Worm (Caenorhabditis elegans) whole organism, L2 larva: ENCODE data around the gene rgef-1.

Experiments
- C34F6.9 ChIP-seq: fragments of 150-350 bp; optimal IDR thresholded peaks from 2 replicates; lab custom pipeline; 2014; ENCODE audit warnings: missing biosample characterization, missing genetic modification characterization
- F13H6.1 ChIP-seq: sonication (generic microtip); optimal IDR thresholded peaks from 2 replicates; lab custom pipeline; 2016; ENCODE audit warnings: missing genetic modification characterization, missing compliant biosample characterization
- R02D3.7 ChIP-seq: fragments of 150-350 bp; optimal IDR thresholded peaks from 2 replicates; lab custom pipeline; 2014; ENCODE audit warnings: missing biosample characterization, missing genetic modification characterization
- Y55F3AM.14 ChIP-seq: fragments of 200-800 bp; sonication (Bioruptor generic); optimal IDR thresholded peaks from 2 replicates; lab custom pipeline; 2018; ENCODE audit warnings: mild to moderate bottlenecking, missing genetic modification characterization, missing compliant biosample characterization
- ZK546.5 ChIP-seq: sonication (generic microtip); optimal IDR thresholded peaks from 2 replicates; lab custom pipeline; 2017; ENCODE audit warnings: missing biosample characterization, missing genetic modification characterization
- alr-1 ChIP-seq: fragments of 150-350 bp; optimal IDR thresholded peaks from 2 replicates; lab custom pipeline; 2014; ENCODE audit warnings: missing biosample characterization, missing genetic modification characterization
- aly-2 ChIP-seq: fragments of 150-350 bp; optimal IDR thresholded peaks from 2 replicates; lab custom pipeline; 2014; ENCODE audit warnings: missing biosample characterization, missing genetic modification characterization
- ama-1 ChIP-seq: fragments of 150-350 bp; optimal IDR thresholded peaks from 2 replicates; lab custom pipeline; 2018; ENCODE audit warnings: inconsistent platforms
- blmp-1 ChIP-seq: sonication (generic microtip); optimal IDR thresholded peaks from 2 replicates; lab custom pipeline; 2017; ENCODE audit warnings: missing genetic modification characterization, mild to moderate bottlenecking, missing compliant biosample characterization, antibody characterized with exemption, moderate library complexity; ENCODE audit not compliant: insufficient read depth
- ceh-16 ChIP-seq: fragments of 150-350 bp; optimal IDR thresholded peaks from 2 replicates; lab custom pipeline; 2014; ENCODE audit warnings: missing biosample characterization, missing genetic modification characterization
- ceh-82 ChIP-seq: fragments of 150-350 bp; optimal IDR thresholded peaks from 2 replicates; lab custom pipeline; 2014; ENCODE audit warnings: missing biosample characterization, missing genetic modification characterization
- crh-2 ChIP-seq: sonication (generic microtip); optimal IDR thresholded peaks from 2 replicates; lab custom pipeline; 2017; ENCODE audit warnings: missing biosample characterization, missing genetic modification characterization
- dmd-4 ChIP-seq: sonication (generic microtip); optimal IDR thresholded peaks from 2 replicates; lab custom pipeline; 2017; ENCODE audit warnings: missing biosample characterization, missing genetic modification characterization
- egl-27 ChIP-seq: sonication (generic microtip); optimal IDR thresholded peaks from 3 replicates; lab custom pipeline; 2017; ENCODE audit warnings: missing biosample characterization, missing genetic modification reagents, missing genetic modification characterization
- elt-1 ChIP-seq: fragments of 150-350 bp; optimal IDR thresholded peaks from 2 replicates; lab custom pipeline; 2014; ENCODE audit warnings: missing biosample characterization, missing genetic modification characterization
- elt-3 ChIP-seq: sonication (generic microtip); optimal IDR thresholded peaks from 2 replicates; lab custom pipeline; 2017; ENCODE audit warnings: missing biosample characterization, missing genetic modification characterization
- fos-1 ChIP-seq: fragments of 150-350 bp; optimal IDR thresholded peaks from 2 replicates; lab custom pipeline; 2014; ENCODE audit warnings: missing biosample characterization, missing genetic modification characterization
- gmeb-1 ChIP-seq: fragments of 150-350 bp; optimal IDR thresholded peaks from 2 replicates; lab custom pipeline; 2014; ENCODE audit warnings: missing biosample characterization, missing genetic modification characterization
- lin-11 ChIP-seq: fragments of 150-350 bp; sonication (generic microtip); optimal IDR thresholded peaks from 2 replicates; lab custom pipeline; 2014; ENCODE audit warnings: missing biosample characterization, missing genetic modification characterization, inconsistent platforms, mixed read lengths
- lin-13 ChIP-seq: fragments of 150-350 bp; optimal IDR thresholded peaks from 2 replicates; lab custom pipeline; 2014; ENCODE audit warnings: missing biosample characterization, missing genetic modification reagents, missing genetic modification characterization
- lin-39 ChIP-seq: fragments of 150-350 bp; optimal IDR thresholded peaks from 2 replicates; lab custom pipeline; 2014; ENCODE audit warnings: missing biosample characterization, missing genetic modification reagents, missing genetic modification characterization
- lsy-2 ChIP-seq, 2 experiments: fragments of 150-350 bp in 1 of 2; sonication (generic microtip) in 1 of 2; optimal IDR thresholded peaks; 2 replicates each; lab custom pipeline; 2014 to 2017; ENCODE audit warnings: missing biosample characterization in 2 of 2, missing genetic modification characterization in 2 of 2
- mab-5 ChIP-seq: fragments of 150-350 bp; optimal IDR thresholded peaks from 2 replicates; lab custom pipeline; 2014; ENCODE audit warnings: missing biosample characterization, missing genetic modification characterization
- mbf-1 ChIP-seq: sonication (generic microtip); optimal IDR thresholded peaks from 2 replicates; lab custom pipeline; 2017; ENCODE audit warnings: missing biosample characterization, missing genetic modification characterization
- mdl-1 ChIP-seq, 2 experiments: fragments of 150-350 bp in 1 of 2; sonication (generic microtip) in 1 of 2; optimal IDR thresholded peaks; 2 replicates each; lab custom pipeline; 2017; ENCODE audit warnings: missing biosample characterization in 2 of 2, missing genetic modification characterization in 2 of 2
- nhr-10 ChIP-seq: sonication (generic microtip); optimal IDR thresholded peaks from 2 replicates; lab custom pipeline; 2017; ENCODE audit warnings: missing biosample characterization, missing genetic modification characterization
- nhr-11 ChIP-seq: fragments of 150-350 bp; optimal IDR thresholded peaks from 2 replicates; lab custom pipeline; 2014; ENCODE audit warnings: missing biosample characterization, missing genetic modification characterization
- nhr-12 ChIP-seq: fragments of 150-350 bp; optimal IDR thresholded peaks from 2 replicates; lab custom pipeline; 2014; ENCODE audit warnings: missing biosample characterization, missing genetic modification characterization
- nhr-129 ChIP-seq: fragments of 150-350 bp; optimal IDR thresholded peaks from 2 replicates; lab custom pipeline; 2014; ENCODE audit warnings: missing biosample characterization, missing genetic modification characterization
- nhr-21 ChIP-seq: fragments of 150-350 bp; optimal IDR thresholded peaks from 2 replicates; lab custom pipeline; 2014; ENCODE audit warnings: missing biosample characterization, missing genetic modification characterization
- nhr-23 ChIP-seq: fragments of 150-350 bp; optimal IDR thresholded peaks from 2 replicates; lab custom pipeline; 2014; ENCODE audit warnings: missing biosample characterization, missing genetic modification reagents, missing genetic modification characterization
- nhr-237 ChIP-seq: fragments of 150-350 bp; optimal IDR thresholded peaks from 2 replicates; lab custom pipeline; 2014; ENCODE audit warnings: missing biosample characterization, missing genetic modification characterization
- nhr-25 ChIP-seq: fragments of 150-350 bp; sonication (generic microtip); optimal IDR thresholded peaks from 3 replicates; lab custom pipeline; 2014; ENCODE audit warnings: missing biosample characterization, missing genetic modification characterization
- nhr-6 ChIP-seq: fragments of 150-350 bp; optimal IDR thresholded peaks from 2 replicates; lab custom pipeline; 2014; ENCODE audit warnings: missing biosample characterization, missing genetic modification characterization
- nhr-77 ChIP-seq: fragments of 150-350 bp; optimal IDR thresholded peaks from 2 replicates; lab custom pipeline; 2014; ENCODE audit warnings: missing biosample characterization, missing genetic modification characterization
- peb-1 ChIP-seq: fragments of 150-350 bp; optimal IDR thresholded peaks from 2 replicates; lab custom pipeline; 2014; ENCODE audit warnings: missing biosample characterization, missing genetic modification characterization
- sem-4 ChIP-seq: fragments of 150-350 bp; optimal IDR thresholded peaks from 2 replicates; lab custom pipeline; 2014; ENCODE audit warnings: missing biosample characterization, missing genetic modification reagents, missing genetic modification characterization
- skn-1 ChIP-seq: sonication (generic microtip); optimal IDR thresholded peaks from 2 replicates; lab custom pipeline; 2017; ENCODE audit warnings: missing biosample characterization, missing genetic modification characterization
- sma-3 ChIP-seq: sonication (generic microtip); optimal IDR thresholded peaks from 2 replicates; lab custom pipeline; 2016; ENCODE audit warnings: missing genetic modification reagents, missing genetic modification characterization, missing compliant biosample characterization
- sma-9 ChIP-seq, 2 experiments: fragments of 150-350 bp in 1 of 2; sonication (generic microtip) in 1 of 2; optimal IDR thresholded peaks; 2 replicates each; lab custom pipeline; 2014 to 2016; ENCODE audit warnings: missing genetic modification characterization in 2 of 2, mild to moderate bottlenecking in 1 of 2, missing biosample characterization in 1 of 2, missing compliant biosample characterization in 1 of 2, missing genetic modification reagents in 1 of 2, moderate library complexity in 1 of 2
- snpc-4 ChIP-seq: fragments of 150-350 bp; optimal IDR thresholded peaks from 2 replicates; lab custom pipeline; 2014; ENCODE audit warnings: missing biosample characterization, missing genetic modification characterization
- unc-39 ChIP-seq: fragments of 150-350 bp; optimal IDR thresholded peaks from 2 replicates; lab custom pipeline; 2014; ENCODE audit warnings: missing biosample characterization, missing genetic modification characterization
- unc-55 ChIP-seq: fragments of 150-350 bp; sonication (generic microtip); optimal IDR thresholded peaks from 3 replicates; lab custom pipeline; 2014; ENCODE audit warnings: missing biosample characterization, missing genetic modification reagents, missing genetic modification characterization
- unc-62 ChIP-seq: fragments of 150-350 bp; optimal IDR thresholded peaks from 2 replicates; lab custom pipeline; 2014; ENCODE audit warnings: missing biosample characterization, missing genetic modification reagents, missing genetic modification characterization
- zag-1 ChIP-seq: fragments of 150-350 bp; optimal IDR thresholded peaks from 2 replicates; lab custom pipeline; 2014; ENCODE audit warnings: missing biosample characterization, missing genetic modification characterization
- ztf-1 ChIP-seq: fragments of 200-800 bp; sonication (Bioruptor generic); conservative IDR thresholded peaks from 2 replicates; pipeline ENCODE4 v1.3.6; 2022; ENCODE audit warnings: missing genetic modification characterization, missing compliant biosample characterization
- ztf-11 ChIP-seq: sonication (generic microtip); optimal IDR thresholded peaks from 2 replicates; lab custom pipeline; 2017; ENCODE audit warnings: missing biosample characterization, missing genetic modification characterization
- ztf-4 ChIP-seq: fragments of 150-350 bp; optimal IDR thresholded peaks from 2 replicates; lab custom pipeline; 2014; ENCODE audit warnings: missing biosample characterization, missing genetic modification characterization

The rgef-1 gene

ce11 chrV:9584263-9584662 is 22.8 kb upstream of the rgef-1 start:
- TF ChIP-seq fos-1 (tag; lab: Kevin White, UChicago) = no peak
- TF ChIP-seq ceh-82 (tag; lab: Kevin White, UChicago) = no peak
- peak; percentile 67 for TF ChIP-seq crh-2 (tag; lab: Kevin White, UChicago)

ce11 chrV:9583323-9583644 is 21.8 kb upstream of the rgef-1 start, which contains the start of gene K09G1.1:
TSS of gene K09G1.1 (plus strand) at chrV:9583545.
- TF ChIP-seq mab-5 (tag; lab: Kevin White, UChicago) = no peak
- TF ChIP-seq nhr-6 = no peak
- no peak for TF ChIP-seq nhr-21 (tag; lab: Kevin White, UChicago)
- no peak for TF ChIP-seq Y55F3AM.14 (GFP tag; lab: Kevin White, UChicago)
- TF ChIP-seq fos-1 (tag; lab: Kevin White, UChicago) = no peak
- no peak for TF ChIP-seq lsy-2 (tag; optimal IDR thresholded peaks at IDR 0.05; lab: Kevin White, UChicago)
- TF ChIP-seq sma-9 (GFP tag; optimal IDR thresholded peaks at IDR 0.05; lab: Kevin White, UChicago) = no peak
- no peak for TF ChIP-seq sma-9 (tag; optimal IDR thresholded peaks at IDR 0.05; lab: Kevin White, UChicago)

ce11 chrV:9582594-9583322 is 21.3 kb upstream of the rgef-1 start, which contains the start of gene rtfo-1:
TSS of gene rtfo-1 (minus strand) at chrV:9582644.
- peak; percentile 7 for TF ChIP-seq ztf-4 (tag; lab: Kevin White, UChicago)
- no peak for TF ChIP-seq nhr-12 (tag; lab: Kevin White, UChicago)
- TF ChIP-seq ztf-1 (GFP tag; lab: Robert Waterston, UW) = no peak
- TF ChIP-seq gmeb-1 (tag; lab: Kevin White, UChicago) = peak; percentile 60
- no peak for TF ChIP-seq Y55F3AM.14 (GFP tag; lab: Kevin White, UChicago)
- no peak for TF ChIP-seq crh-2 (tag; lab: Kevin White, UChicago)
- TF ChIP-seq nhr-21 (tag; lab: Kevin White, UChicago) = no peak
- TF ChIP-seq lsy-2 (tag; optimal IDR thresholded peaks at IDR 0.05; lab: Kevin White, UChicago) = no peak
- TF ChIP-seq mab-5 (tag; lab: Kevin White, UChicago) = peak; percentile 16
- no peak for TF ChIP-seq elt-1 (tag; lab: Kevin White, UChicago)
- TF ChIP-seq sma-9 (GFP tag; optimal IDR thresholded peaks at IDR 0.05; lab: Kevin White, UChicago) = peak; percentile 30
- no peak for TF ChIP-seq sma-9 (tag; optimal IDR thresholded peaks at IDR 0.05; lab: Kevin White, UChicago)
- TF ChIP-seq peb-1 = no peak
- peak; percentile 41 for TF ChIP-seq sma-3 (GFP tag; lab: Kevin White, UChicago)
- TF ChIP-seq nhr-129 (tag; lab: Kevin White, UChicago) = peak; percentile 50
- peak; percentile 53 for TF ChIP-seq F13H6.1 (tag; lab: Kevin White, UChicago)
- TF ChIP-seq mdl-1 (tag; optimal IDR thresholded peaks at IDR 0.05; lab: Kevin White, UChicago) = no peak
- TF ChIP-seq elt-3 = no peak
- TF ChIP-seq skn-1 (tag; lab: Kevin White, UChicago) = no peak
- no peak for TF ChIP-seq ceh-82 (tag; lab: Kevin White, UChicago)
- TF ChIP-seq aly-2 (tag; lab: Kevin White, UChicago) = no peak
- TF ChIP-seq nhr-11 (tag; lab: Kevin White, UChicago) = no peak
- no peak for TF ChIP-seq ZK546.5 (tag; lab: Kevin White, UChicago)
- no peak for TF ChIP-seq nhr-77 (tag; lab: Kevin White, UChicago)
- no peak for TF ChIP-seq ztf-11 (tag; lab: Kevin White, UChicago)
- no peak for TF ChIP-seq snpc-4 (tag; lab: Kevin White, UChicago)
- peak; percentile 9 for TF ChIP-seq fos-1 (tag; lab: Kevin White, UChicago)
- TF ChIP-seq lin-39 (tag; lab: Kevin White, UChicago) = no peak
- TF ChIP-seq dmd-4 = no peak
- TF ChIP-seq unc-55 (GFP tag; lab: Kevin White, UChicago) = no peak
- no peak for TF ChIP-seq blmp-1 (tag; lab: Kevin White, UChicago)
- TF ChIP-seq C34F6.9 (tag; lab: Kevin White, UChicago) = peak; percentile 45
- no peak for TF ChIP-seq ama-1 (lab: Kevin White, UChicago)
- peak; percentile 40 for TF ChIP-seq lin-13 (GFP tag; lab: Kevin White, UChicago)
- TF ChIP-seq nhr-237 (tag; lab: Kevin White, UChicago) = no peak
- no peak for TF ChIP-seq sem-4 (tag; lab: Kevin White, UChicago)
- TF ChIP-seq zag-1 = no peak
- no peak for TF ChIP-seq mbf-1
- no peak for TF ChIP-seq unc-39
- TF ChIP-seq nhr-6 = no peak
- no peak for TF ChIP-seq unc-62
- TF ChIP-seq R02D3.7 (tag; lab: Kevin White, UChicago) = no peak
- TF ChIP-seq lin-11 (tag; lab: Kevin White, UChicago) = peak; percentile 64
- TF ChIP-seq nhr-25 (tag; lab: Kevin White, UChicago) = no peak
- no peak for TF ChIP-seq nhr-10 (tag; lab: Kevin White, UChicago)
- TF ChIP-seq ceh-16 (tag; lab: Kevin White, UChicago) = no peak
- no peak for TF ChIP-seq alr-1 (tag; lab: Kevin White, UChicago)
- TF ChIP-seq nhr-23 (tag; lab: Kevin White, UChicago) = no peak
- no peak for TF ChIP-seq egl-27 (tag; lab: Kevin White, UChicago)
